Fruit fly (Drosophila melanogaster): Measurements from ENCODE around the gene CG17544.

Gene CG17544

DNA sequence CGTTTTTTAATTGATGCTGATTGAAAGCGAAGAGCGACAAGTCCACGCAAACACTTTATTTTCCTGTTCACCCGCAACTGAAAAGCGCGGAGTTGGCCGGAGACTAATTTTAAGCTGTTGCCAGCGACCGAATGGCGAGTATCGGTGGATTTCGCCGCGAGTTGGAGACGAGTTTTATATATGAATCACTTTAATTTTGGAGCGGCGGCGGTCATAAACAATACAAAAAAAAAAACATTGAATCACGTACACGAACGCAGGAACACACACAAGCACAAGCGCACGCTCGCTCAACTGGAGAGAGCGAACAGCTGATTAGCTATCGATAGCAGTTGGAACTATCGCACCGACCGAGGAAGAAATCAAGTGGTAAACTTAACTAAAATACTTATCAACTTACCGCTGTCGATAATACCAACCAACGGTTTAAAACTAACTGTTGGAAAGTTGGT is 28.1 kb upstream of the CG17544 start, which contains the start of gene Pax (continued):
- TF ChIP-seq knrl (GFP tag; IDR thresholded peaks at IDR 0.05; ENCODE audit: partially characterized antibody): peak; percentile 90
- TF ChIP-seq CG9727 (GFP tag; optimal IDR thresholded peaks at IDR 0.05): no peak
- no peak for TF ChIP-seq trem (tag; optimal IDR thresholded peaks at IDR 0.05)
- TF ChIP-seq Sry-δ (GFP tag; optimal IDR thresholded peaks at IDR 0.05): peak; percentile 89
- TF ChIP-seq pita (GFP tag; optimal IDR thresholded peaks at IDR 0.05): peak; percentile 29
- no peak for TF ChIP-seq gsb (GFP tag; IDR thresholded peaks at IDR 0.05)
- peak; percentile 95 for TF ChIP-seq CG6791 (GFP tag; IDR thresholded peaks at IDR 0.05; ENCODE audit: partially characterized antibody)
- TF ChIP-seq ewg (GFP tag; optimal IDR thresholded peaks at IDR 0.05): peak; percentile 83
- TF ChIP-seq CG31365 (tag; optimal IDR thresholded peaks at IDR 0.05): peak; percentile 75
- peak; percentile 66 for TF ChIP-seq CG2116 (GFP tag; optimal IDR thresholded peaks at IDR 0.05)
- TF ChIP-seq lola (GFP tag; optimal IDR thresholded peaks at IDR 0.05): no peak
- no peak for TF ChIP-seq CG1647 (GFP tag; optimal IDR thresholded peaks at IDR 0.05)
- no peak for TF ChIP-seq CG17361 (GFP tag; IDR thresholded peaks at IDR 0.05)
- TF ChIP-seq Sox100B (GFP tag; optimal IDR thresholded peaks at IDR 0.05): no peak
- no peak for TF ChIP-seq ind (GFP tag; optimal IDR thresholded peaks at IDR 0.05)
- TF ChIP-seq CG6654 (GFP tag; optimal IDR thresholded peaks at IDR 0.05): no peak
- no peak for TF ChIP-seq CG16779 (GFP tag; IDR thresholded peaks at IDR 0.05)
- TF ChIP-seq cwo (GFP tag; optimal IDR thresholded peaks at IDR 0.05): no peak
- peak; percentile 96 for TF ChIP-seq nerfin-2 (GFP tag; IDR thresholded peaks at IDR 0.05; ENCODE audit: partially characterized antibody)
- no peak for TF ChIP-seq CG1602 (GFP tag; optimal IDR thresholded peaks at IDR 0.05)
- peak; percentile 81 for TF ChIP-seq mld (GFP tag; IDR thresholded peaks at IDR 0.05; ENCODE audit: partially characterized antibody)
- no peak for TF ChIP-seq sug (tag; optimal IDR thresholded peaks at IDR 0.05)
- no peak for TF ChIP-seq Blimp-1 (GFP tag; optimal IDR thresholded peaks at IDR 0.05)
- peak; percentile 72 for TF ChIP-seq MBD-R2 (GFP tag; IDR thresholded peaks at IDR 0.05)
- peak; percentile 96 for TF ChIP-seq Bgb (GFP tag; IDR thresholded peaks at IDR 0.05; ENCODE audit: partially characterized antibody)
- TF ChIP-seq CG6813 (GFP tag; optimal IDR thresholded peaks at IDR 0.05): no peak
- TF ChIP-seq Gsc (GFP tag; IDR thresholded peaks at IDR 0.05): no peak
- 0 out of 3 replicates have a peak, but pooled peaks have one; percentile 18 for TF ChIP-seq Dbx (GFP tag; IDR thresholded peaks at IDR 0.05)
- peak; percentile 27 for TF ChIP-seq CG17186 (GFP tag; optimal IDR thresholded peaks at IDR 0.05)
- no peak for TF ChIP-seq CG11723 (GFP tag; optimal IDR thresholded peaks at IDR 0.05)
- TF ChIP-seq row (GFP tag; IDR thresholded peaks at IDR 0.05): 0 out of 3 replicates have a peak, but pooled peaks have one; percentile 15
- TF ChIP-seq CG7271 (tag; optimal IDR thresholded peaks at IDR 0.05): no peak
- TF ChIP-seq Mad (GFP tag; optimal IDR thresholded peaks at IDR 0.05): no peak
- TF ChIP-seq lov (optimal IDR thresholded peaks at IDR 0.05): no peak
- no peak for TF ChIP-seq lov (GFP tag; IDR thresholded peaks at IDR 0.05)
- TF ChIP-seq fd102C (GFP tag; optimal IDR thresholded peaks at IDR 0.05): no peak
- TF ChIP-seq pfk (GFP tag; optimal IDR thresholded peaks at IDR 0.05): no peak
- TF ChIP-seq CG10209 (GFP tag; optimal IDR thresholded peaks at IDR 0.05): no peak
- no peak for TF ChIP-seq salm (tag; optimal IDR thresholded peaks at IDR 0.05)
- no peak for TF ChIP-seq emc (GFP tag; optimal IDR thresholded peaks at IDR 0.05)
- TF ChIP-seq CG1603 (tag; optimal IDR thresholded peaks at IDR 0.05): peak; percentile 67
- TF ChIP-seq Hr51 (GFP tag; optimal IDR thresholded peaks at IDR 0.05): no peak
- no peak for TF ChIP-seq CG14710 (tag; optimal IDR thresholded peaks at IDR 0.05)
- no peak for TF ChIP-seq CG6854 (GFP tag; optimal IDR thresholded peaks at IDR 0.05)
- TF ChIP-seq CG12769 (tag; optimal IDR thresholded peaks at IDR 0.05): no peak
- TF ChIP-seq Atf-2 (GFP tag; optimal IDR thresholded peaks at IDR 0.05): no peak
- TF ChIP-seq hth (optimal IDR thresholded peaks at IDR 0.05): no peak
- no peak for TF ChIP-seq Nf-YA (GFP tag; IDR thresholded peaks at IDR 0.05)
- TF ChIP-seq CG10431 (GFP tag; optimal IDR thresholded peaks at IDR 0.05): no peak
- TF ChIP-seq sens (GFP tag): peak; percentile 72
